Worm (Caenorhabditis elegans) whole organism, mixed stage, embryonic: Measurements from ENCODE around the gene F53F8.4.

Experiments used
- M03D4.4 ChIP-seq: sonication (generic microtip); optimal IDR thresholded peaks from 2 replicates; lab custom pipeline; 2017; ENCODE audit warnings: mild to moderate bottlenecking, missing genetic modification characterization, missing compliant biosample characterization
- bed-3 ChIP-seq: fragments of 200-800 bp; sonication (Bioruptor generic); optimal IDR thresholded peaks from 3 replicates; lab custom pipeline; 2018; ENCODE audit warnings: mild to moderate bottlenecking, missing genetic modification characterization, moderate library complexity, missing compliant biosample characterization
- blmp-1 ChIP-seq: fragments of 150-350 bp; optimal IDR thresholded peaks from 2 replicates; lab custom pipeline; 2014; ENCODE audit warnings: missing biosample characterization, missing genetic modification characterization
- ceh-39 ChIP-seq: fragments of 150-350 bp; optimal IDR thresholded peaks from 2 replicates; lab custom pipeline; 2014; ENCODE audit warnings: missing biosample characterization, missing genetic modification characterization
- ceh-83 ChIP-seq: fragments of 200-800 bp; sonication (Bioruptor generic); optimal IDR thresholded peaks from 2 replicates; lab custom pipeline; 2018; ENCODE audit warnings: mild to moderate bottlenecking, missing genetic modification characterization, missing compliant biosample characterization
- ces-1 ChIP-seq: fragments of 150-350 bp; optimal IDR thresholded peaks from 2 replicates; lab custom pipeline; 2014; ENCODE audit warnings: missing biosample characterization, missing genetic modification reagents, missing genetic modification characterization
- cnd-1 ChIP-seq: fragments of 200-800 bp; sonication (Bioruptor generic); optimal IDR thresholded peaks from 2 replicates; lab custom pipeline; 2018; ENCODE audit warnings: mild to moderate bottlenecking, missing genetic modification characterization, missing compliant biosample characterization
- drap-1 ChIP-seq: fragments of 200-800 bp; sonication (Bioruptor generic); optimal IDR thresholded peaks from 3 replicates; lab custom pipeline; 2018; ENCODE audit warnings: mild to moderate bottlenecking, missing genetic modification characterization, missing compliant biosample characterization
- elt-1 ChIP-seq: sonication (generic microtip); optimal IDR thresholded peaks from 2 replicates; lab custom pipeline; 2017; ENCODE audit warnings: missing genetic modification characterization, mild to moderate bottlenecking, missing compliant biosample characterization, antibody characterized with exemption, moderate library complexity, borderline replicate concordance; ENCODE audit not compliant: insufficient read depth
- elt-3 ChIP-seq: fragments of 150-350 bp; optimal IDR thresholded peaks from 2 replicates; lab custom pipeline; 2014; ENCODE audit warnings: missing biosample characterization, missing genetic modification characterization
- flh-1 ChIP-seq: fragments of 200-800 bp; sonication (Bioruptor generic); optimal IDR thresholded peaks from 2 replicates; lab custom pipeline; 2018; ENCODE audit warnings: mild to moderate bottlenecking, missing genetic modification characterization, moderate library complexity, missing compliant biosample characterization
- ham-2 ChIP-seq: fragments of 200-800 bp; sonication (Bioruptor generic); optimal IDR thresholded peaks from 2 replicates; lab custom pipeline; 2018; ENCODE audit warnings: mild to moderate bottlenecking, missing genetic modification characterization, missing compliant biosample characterization
- hlh-1 ChIP-seq: fragments of 150-350 bp; optimal IDR thresholded peaks from 2 replicates; lab custom pipeline; 2014; ENCODE audit warnings: missing biosample characterization, missing genetic modification reagents, missing genetic modification characterization
- lin-13 ChIP-seq: fragments of 150-350 bp; optimal IDR thresholded peaks from 2 replicates; lab custom pipeline; 2014; ENCODE audit warnings: missing biosample characterization, missing genetic modification characterization
- lin-32 ChIP-seq: fragments of 200-800 bp; sonication (Bioruptor generic); optimal IDR thresholded peaks from 2 replicates; lab custom pipeline; 2018; ENCODE audit warnings: mild to moderate bottlenecking, missing genetic modification characterization, missing compliant biosample characterization
- lsy-2 ChIP-seq: fragments of 150-350 bp; optimal IDR thresholded peaks from 2 replicates; lab custom pipeline; 2014; ENCODE audit warnings: missing biosample characterization, missing genetic modification characterization
- mab-5 ChIP-seq: fragments of 150-350 bp; optimal IDR thresholded peaks from 2 replicates; lab custom pipeline; 2014; ENCODE audit warnings: missing biosample characterization, missing genetic modification characterization
- mep-1 ChIP-seq: fragments of 150-350 bp; optimal IDR thresholded peaks from 2 replicates; lab custom pipeline; 2017; ENCODE audit warnings: missing biosample characterization, missing genetic modification reagents, missing genetic modification characterization, inconsistent platforms
- mls-2 ChIP-seq: sonication (generic microtip); optimal IDR thresholded peaks from 2 replicates; lab custom pipeline; 2016; ENCODE audit warnings: mild to moderate bottlenecking, missing genetic modification characterization, moderate library complexity, missing compliant biosample characterization
- nhr-12 ChIP-seq: fragments of 150-350 bp; optimal IDR thresholded peaks from 2 replicates; lab custom pipeline; 2014; ENCODE audit warnings: missing biosample characterization, missing genetic modification characterization
- nhr-2 ChIP-seq: fragments of 150-350 bp; optimal IDR thresholded peaks from 2 replicates; lab custom pipeline; 2014; ENCODE audit warnings: missing biosample characterization, missing genetic modification characterization
- nhr-28 ChIP-seq: fragments of 150-350 bp; optimal IDR thresholded peaks from 2 replicates; lab custom pipeline; 2014; ENCODE audit warnings: missing biosample characterization, missing genetic modification characterization
- nhr-76 ChIP-seq: sonication (generic microtip); optimal IDR thresholded peaks from 2 replicates; lab custom pipeline; 2017; ENCODE audit warnings: missing biosample characterization, missing genetic modification characterization
- snpc-4 ChIP-seq: fragments of 150-350 bp; optimal IDR thresholded peaks from 2 replicates; lab custom pipeline; 2014; ENCODE audit warnings: missing biosample characterization, missing genetic modification characterization
- sptf-1 ChIP-seq: sonication (generic microtip); optimal IDR thresholded peaks from 2 replicates; lab custom pipeline; 2017; ENCODE audit warnings: mild to moderate bottlenecking, missing genetic modification characterization, moderate library complexity, missing compliant biosample characterization
- tbx-8 ChIP-seq: fragments of 200-800 bp; sonication (Bioruptor generic); optimal IDR thresholded peaks from 2 replicates; lab custom pipeline; 2018; ENCODE audit warnings: mild to moderate bottlenecking, missing genetic modification characterization, moderate library complexity, missing compliant biosample characterization
- unc-39 ChIP-seq: fragments of 150-350 bp; optimal IDR thresholded peaks from 2 replicates; lab custom pipeline; 2014; ENCODE audit warnings: missing biosample characterization, missing genetic modification characterization
- unc-62 ChIP-seq: fragments of 150-350 bp; optimal IDR thresholded peaks from 2 replicates; lab custom pipeline; 2014; ENCODE audit warnings: missing biosample characterization, missing genetic modification reagents, missing genetic modification characterization
- zip-8 ChIP-seq: fragments of 150-350 bp; optimal IDR thresholded peaks from 2 replicates; lab custom pipeline; 2014; ENCODE audit warnings: missing biosample characterization, missing genetic modification characterization
- ztf-11 ChIP-seq: fragments of 150-350 bp; optimal IDR thresholded peaks from 2 replicates; lab custom pipeline; 2014; ENCODE audit warnings: missing biosample characterization, missing genetic modification characterization

Gene F53F8.4

DNA sequence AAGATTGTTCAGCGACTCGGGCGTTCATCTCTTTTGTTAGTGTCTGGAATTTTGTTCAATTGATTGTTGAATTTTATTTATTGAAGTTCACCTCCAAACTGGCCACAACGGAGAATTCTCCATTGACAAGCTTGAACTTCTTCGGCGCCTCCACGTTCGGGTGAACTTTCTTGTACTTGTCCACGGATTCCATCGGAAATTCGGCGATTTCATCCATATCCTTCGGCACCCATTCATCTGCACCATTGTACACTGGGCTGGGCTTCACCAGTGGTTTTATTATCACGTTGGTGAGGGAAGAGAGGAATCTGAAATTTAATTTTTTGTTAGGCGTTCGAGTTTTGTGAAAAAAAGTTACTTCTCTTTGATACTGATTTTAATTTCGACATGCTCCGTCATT is 36.0 kb upstream of the F53F8.4 start:
- TF ChIP-seq ceh-83 (GFP tag; lab: Kevin White, UChicago) (no peak), elt-3 (tag; lab: Kevin White, UChicago) (no peak), zip-8 (no peak)

- TF ChIP-seq nhr-2 (tag; lab: Kevin White, UChicago) (no peak), nhr-28 (no peak), mab-5 (no peak), mep-1 (tag; lab: Kevin White, UChicago) (no peak), lin-13 (no peak), ces-1 (no peak)
Measured at ce11 chrV:20722447-20722846, 31.0 kb upstream of the F53F8.4 start.

- TF ChIP-seq flh-1 (no peak), elt-3 (tag; lab: Kevin White, UChicago) (no peak), mls-2 (no peak), unc-62 (GFP tag; lab: Kevin White, UChicago) (no peak), nhr-28 (no peak), cnd-1 (tag; lab: Kevin White, UChicago) (no peak), nhr-76 (tag; lab: Kevin White, UChicago) (no peak), blmp-1 (tag; lab: Kevin White, UChicago) (no peak), ztf-11 (no peak), mab-5 (no peak)
Measured at ce11 chrV:20721934-20722333, 30.4 kb upstream of the F53F8.4 start, which contains the start of gene Y44A6C.2. TSS of gene Y44A6C.2 (plus strand) at chrV:20722234.

ce11 chrV:20716830-20717441 is 25.5 kb upstream of the F53F8.4 start:
- TF ChIP-seq nhr-28 (no peak), ham-2 (no peak), mep-1 (tag; lab: Kevin White, UChicago) (no peak), zip-8 (no peak), ceh-39 (tag; lab: Kevin White, UChicago) (no peak), bed-3 (GFP tag; lab: Kevin White, UChicago) (no peak), elt-3 (tag; lab: Kevin White, UChicago) (no peak), lin-13 (no peak), lin-32 (GFP tag; lab: Kevin White, UChicago) (no peak), tbx-8 (GFP tag; lab: Kevin White, UChicago) (no peak)

DNA sequence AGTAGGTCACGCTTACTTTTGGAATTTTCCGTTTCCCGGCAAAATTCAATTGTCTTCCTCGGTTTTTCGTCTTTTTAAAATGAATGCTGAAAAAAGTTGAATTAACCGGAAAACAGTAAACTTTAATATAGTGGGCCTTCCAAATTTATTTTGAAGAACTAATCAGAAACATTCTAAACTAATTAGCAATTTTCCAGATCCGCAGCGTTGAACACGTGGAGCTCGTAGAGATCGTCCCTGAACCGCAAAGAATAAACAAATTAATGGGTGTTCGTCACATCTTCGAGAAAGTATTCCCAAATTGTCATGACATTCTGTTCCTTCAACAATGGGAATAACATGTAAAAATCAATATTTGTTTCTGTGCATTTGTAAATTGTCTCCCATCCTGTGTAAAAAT is 24.8 kb upstream of the F53F8.4 start:
- no peak for TF ChIP-seq zip-8
- no peak for TF ChIP-seq lsy-2 (tag; lab: Kevin White, UChicago)
- no peak for TF ChIP-seq snpc-4
- no peak for TF ChIP-seq M03D4.4
- TF ChIP-seq drap-1 (GFP tag; lab: Kevin White, UChicago), result no peak
- no peak for TF ChIP-seq ceh-39 (tag; lab: Kevin White, UChicago)
- TF ChIP-seq lin-32 (GFP tag; lab: Kevin White, UChicago), result no peak
- no peak for TF ChIP-seq elt-3 (tag; lab: Kevin White, UChicago)
- TF ChIP-seq ces-1, result no peak
- no peak for TF ChIP-seq hlh-1 (tag; lab: Kevin White, UChicago)
- TF ChIP-seq nhr-28, result no peak
- TF ChIP-seq nhr-76 (tag; lab: Kevin White, UChicago), result no peak
- TF ChIP-seq sptf-1 (tag; lab: Kevin White, UChicago), result no peak
- TF ChIP-seq unc-39 (tag; lab: Kevin White, UChicago), result no peak
- TF ChIP-seq elt-1, result no peak

DNA sequence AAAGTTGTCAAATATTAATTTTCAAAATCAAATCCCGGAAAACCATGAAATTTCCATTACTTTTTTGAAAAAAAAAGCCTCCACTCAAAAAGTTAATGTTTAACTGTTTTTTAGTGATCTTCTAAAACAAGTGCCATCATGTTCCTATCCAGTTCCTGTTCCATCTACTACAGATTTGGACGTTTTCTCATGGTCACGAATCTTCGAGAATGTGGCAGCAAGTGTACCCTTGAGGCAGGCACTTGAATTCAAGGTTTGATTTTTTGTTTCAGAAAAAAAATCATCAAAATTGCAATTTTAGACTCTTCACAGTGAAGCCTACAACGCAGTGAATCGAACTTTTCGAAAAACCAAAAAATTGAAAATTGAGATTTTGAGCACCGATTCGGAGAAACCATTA is 23.0 kb upstream of the F53F8.4 start:
- TF ChIP-seq ceh-39 (tag; lab: Kevin White, UChicago) (no peak), nhr-12 (tag; lab: Kevin White, UChicago) (no peak), nhr-76 (tag; lab: Kevin White, UChicago) (no peak), mab-5 (no peak), elt-1 (no peak), mep-1 (tag; lab: Kevin White, UChicago) (no peak), drap-1 (GFP tag; lab: Kevin White, UChicago) (no peak), cnd-1 (tag; lab: Kevin White, UChicago) (no peak), nhr-28 (no peak)
- TF ChIP-seq, all 35 proteins: peak for 0
